Worm (Caenorhabditis elegans) whole organism, mixed stage, embryonic: Measurements from ENCODE around the gene Y48E1C.1.

ENCODE experiments used
- M03D4.4 ChIP-seq: sonication (generic microtip); optimal IDR thresholded peaks from 2 replicates; lab custom pipeline; 2017; ENCODE audit warnings: mild to moderate bottlenecking, missing genetic modification characterization, missing compliant biosample characterization
- bed-3 ChIP-seq: fragments of 200-800 bp; sonication (Bioruptor generic); optimal IDR thresholded peaks from 3 replicates; lab custom pipeline; 2018; ENCODE audit warnings: mild to moderate bottlenecking, missing genetic modification characterization, moderate library complexity, missing compliant biosample characterization
- blmp-1 ChIP-seq: fragments of 150-350 bp; optimal IDR thresholded peaks from 2 replicates; lab custom pipeline; 2014; ENCODE audit warnings: missing biosample characterization, missing genetic modification characterization
- ceh-39 ChIP-seq: fragments of 150-350 bp; optimal IDR thresholded peaks from 2 replicates; lab custom pipeline; 2014; ENCODE audit warnings: missing biosample characterization, missing genetic modification characterization
- ceh-43 ChIP-seq: fragments of 200-800 bp; sonication (Bioruptor generic); optimal IDR thresholded peaks from 2 replicates; lab custom pipeline; 2018; ENCODE audit warnings: mild to moderate bottlenecking, missing genetic modification characterization, moderate library complexity, missing compliant biosample characterization
- ceh-83 ChIP-seq: fragments of 200-800 bp; sonication (Bioruptor generic); optimal IDR thresholded peaks from 2 replicates; lab custom pipeline; 2018; ENCODE audit warnings: mild to moderate bottlenecking, missing genetic modification characterization, missing compliant biosample characterization
- ces-1 ChIP-seq: fragments of 150-350 bp; optimal IDR thresholded peaks from 2 replicates; lab custom pipeline; 2014; ENCODE audit warnings: missing biosample characterization, missing genetic modification reagents, missing genetic modification characterization
- cnd-1 ChIP-seq: fragments of 200-800 bp; sonication (Bioruptor generic); optimal IDR thresholded peaks from 2 replicates; lab custom pipeline; 2018; ENCODE audit warnings: mild to moderate bottlenecking, missing genetic modification characterization, missing compliant biosample characterization
- drap-1 ChIP-seq: fragments of 200-800 bp; sonication (Bioruptor generic); optimal IDR thresholded peaks from 3 replicates; lab custom pipeline; 2018; ENCODE audit warnings: mild to moderate bottlenecking, missing genetic modification characterization, missing compliant biosample characterization
- elt-1 ChIP-seq: sonication (generic microtip); optimal IDR thresholded peaks from 2 replicates; lab custom pipeline; 2017; ENCODE audit warnings: missing genetic modification characterization, mild to moderate bottlenecking, missing compliant biosample characterization, antibody characterized with exemption, moderate library complexity, borderline replicate concordance; ENCODE audit not compliant: insufficient read depth
- elt-3 ChIP-seq: fragments of 150-350 bp; optimal IDR thresholded peaks from 2 replicates; lab custom pipeline; 2014; ENCODE audit warnings: missing biosample characterization, missing genetic modification characterization
- flh-1 ChIP-seq: fragments of 200-800 bp; sonication (Bioruptor generic); optimal IDR thresholded peaks from 2 replicates; lab custom pipeline; 2018; ENCODE audit warnings: mild to moderate bottlenecking, missing genetic modification characterization, moderate library complexity, missing compliant biosample characterization
- ham-2 ChIP-seq: fragments of 200-800 bp; sonication (Bioruptor generic); optimal IDR thresholded peaks from 2 replicates; lab custom pipeline; 2018; ENCODE audit warnings: mild to moderate bottlenecking, missing genetic modification characterization, missing compliant biosample characterization
- hlh-1 ChIP-seq: fragments of 150-350 bp; optimal IDR thresholded peaks from 2 replicates; lab custom pipeline; 2014; ENCODE audit warnings: missing biosample characterization, missing genetic modification reagents, missing genetic modification characterization
- lin-13 ChIP-seq: fragments of 150-350 bp; optimal IDR thresholded peaks from 2 replicates; lab custom pipeline; 2014; ENCODE audit warnings: missing biosample characterization, missing genetic modification characterization
- lin-32 ChIP-seq: fragments of 200-800 bp; sonication (Bioruptor generic); optimal IDR thresholded peaks from 2 replicates; lab custom pipeline; 2018; ENCODE audit warnings: mild to moderate bottlenecking, missing genetic modification characterization, missing compliant biosample characterization
- lsy-2 ChIP-seq: fragments of 150-350 bp; optimal IDR thresholded peaks from 2 replicates; lab custom pipeline; 2014; ENCODE audit warnings: missing biosample characterization, missing genetic modification characterization
- mab-5 ChIP-seq: fragments of 150-350 bp; optimal IDR thresholded peaks from 2 replicates; lab custom pipeline; 2014; ENCODE audit warnings: missing biosample characterization, missing genetic modification characterization
- mep-1 ChIP-seq: fragments of 150-350 bp; optimal IDR thresholded peaks from 2 replicates; lab custom pipeline; 2017; ENCODE audit warnings: missing biosample characterization, missing genetic modification reagents, missing genetic modification characterization, inconsistent platforms
- mls-2 ChIP-seq: sonication (generic microtip); optimal IDR thresholded peaks from 2 replicates; lab custom pipeline; 2016; ENCODE audit warnings: mild to moderate bottlenecking, missing genetic modification characterization, moderate library complexity, missing compliant biosample characterization
- nhr-12 ChIP-seq: fragments of 150-350 bp; optimal IDR thresholded peaks from 2 replicates; lab custom pipeline; 2014; ENCODE audit warnings: missing biosample characterization, missing genetic modification characterization
- nhr-2 ChIP-seq: fragments of 150-350 bp; optimal IDR thresholded peaks from 2 replicates; lab custom pipeline; 2014; ENCODE audit warnings: missing biosample characterization, missing genetic modification characterization
- nhr-237 ChIP-seq: fragments of 150-350 bp; optimal IDR thresholded peaks from 2 replicates; lab custom pipeline; 2014; ENCODE audit warnings: missing biosample characterization, missing genetic modification characterization
- nhr-28 ChIP-seq: fragments of 150-350 bp; optimal IDR thresholded peaks from 2 replicates; lab custom pipeline; 2014; ENCODE audit warnings: missing biosample characterization, missing genetic modification characterization
- nhr-76 ChIP-seq: sonication (generic microtip); optimal IDR thresholded peaks from 2 replicates; lab custom pipeline; 2017; ENCODE audit warnings: missing biosample characterization, missing genetic modification characterization
- pha-4 ChIP-seq: fragments of 150-350 bp; optimal IDR thresholded peaks from 2 replicates; lab custom pipeline; 2018; ENCODE audit warnings: missing biosample characterization, missing genetic modification reagents, missing genetic modification characterization
- sem-2 ChIP-seq: fragments of 200-800 bp; sonication (Bioruptor generic); optimal IDR thresholded peaks from 2 replicates; lab custom pipeline; 2018; ENCODE audit warnings: mild to moderate bottlenecking, missing genetic modification characterization, missing compliant biosample characterization
- snpc-4 ChIP-seq: fragments of 150-350 bp; optimal IDR thresholded peaks from 2 replicates; lab custom pipeline; 2014; ENCODE audit warnings: missing biosample characterization, missing genetic modification characterization
- sptf-1 ChIP-seq: sonication (generic microtip); optimal IDR thresholded peaks from 2 replicates; lab custom pipeline; 2017; ENCODE audit warnings: mild to moderate bottlenecking, missing genetic modification characterization, moderate library complexity, missing compliant biosample characterization
- tbx-8 ChIP-seq: fragments of 200-800 bp; sonication (Bioruptor generic); optimal IDR thresholded peaks from 2 replicates; lab custom pipeline; 2018; ENCODE audit warnings: mild to moderate bottlenecking, missing genetic modification characterization, moderate library complexity, missing compliant biosample characterization
- unc-120 ChIP-seq: sonication (generic microtip); optimal IDR thresholded peaks from 2 replicates; lab custom pipeline; 2017; ENCODE audit warnings: missing genetic modification characterization, missing compliant biosample characterization; ENCODE audit not compliant: poor library complexity, severe bottlenecking
- unc-39 ChIP-seq: fragments of 150-350 bp; optimal IDR thresholded peaks from 2 replicates; lab custom pipeline; 2014; ENCODE audit warnings: missing biosample characterization, missing genetic modification characterization
- unc-62 ChIP-seq: fragments of 150-350 bp; optimal IDR thresholded peaks from 2 replicates; lab custom pipeline; 2014; ENCODE audit warnings: missing biosample characterization, missing genetic modification reagents, missing genetic modification characterization
- zip-8 ChIP-seq: fragments of 150-350 bp; optimal IDR thresholded peaks from 2 replicates; lab custom pipeline; 2014; ENCODE audit warnings: missing biosample characterization, missing genetic modification characterization
- ztf-11 ChIP-seq: fragments of 150-350 bp; optimal IDR thresholded peaks from 2 replicates; lab custom pipeline; 2014; ENCODE audit warnings: missing biosample characterization, missing genetic modification characterization

The Y48E1C.1 gene

ce11 chrII:13447166-13447643 lies 32.4 kb downstream of the Y48E1C.1 start, which contains the start of gene tbc-14:
TSS of gene tbc-14 (minus strand) at chrII:13447593.
- TF ChIP-seq ces-1 (GFP tag; lab: Kevin White, UChicago) (no peak), lin-13 (tag; lab: Kevin White, UChicago) (no peak), sem-2 (GFP tag; lab: Kevin White, UChicago) (no peak), nhr-76 (tag; lab: Kevin White, UChicago) (no peak), ztf-11 (tag; lab: Kevin White, UChicago) (no peak), ham-2 (no peak), ceh-83 (GFP tag; lab: Kevin White, UChicago) (no peak), zip-8 (tag; lab: Kevin White, UChicago) (no peak), sptf-1 (tag; lab: Kevin White, UChicago) (no peak), nhr-28 (no peak), nhr-237 (tag; lab: Kevin White, UChicago) (no peak), unc-62 (no peak), hlh-1 (no peak), elt-1 (no peak), nhr-12 (tag; lab: Kevin White, UChicago) (no peak), drap-1 (GFP tag; lab: Kevin White, UChicago) (no peak), bed-3 (no peak), mls-2 (tag; lab: Kevin White, UChicago) (no peak), mab-5 (tag; lab: Kevin White, UChicago) (no peak)

ce11 chrII:13447668-13448067 lies 32.9 kb downstream of the Y48E1C.1 start:
- TF ChIP-seq ceh-39 (tag; lab: Kevin White, UChicago) (peak; percentile 37), ceh-43 (GFP tag; lab: Kevin White, UChicago) (no peak), lsy-2 (tag; lab: Kevin White, UChicago) (peak; percentile 67), nhr-2 (no peak), pha-4 (peak; percentile 58), mep-1 (peak; percentile 75), unc-62 (peak; percentile 38), nhr-237 (tag; lab: Kevin White, UChicago) (peak; percentile 77), hlh-1 (peak; percentile 76), zip-8 (tag; lab: Kevin White, UChicago) (no peak), lin-13 (tag; lab: Kevin White, UChicago) (peak; percentile 68), cnd-1 (tag; lab: Kevin White, UChicago) (no peak), ces-1 (GFP tag; lab: Kevin White, UChicago) (peak; percentile 71)

ce11 chrII:13451321-13451720 lies 36.5 kb downstream of the Y48E1C.1 start:
- TF ChIP-seq tbx-8 (GFP tag; lab: Kevin White, UChicago) (no peak), nhr-28 (no peak), unc-39 (no peak), lsy-2 (tag; lab: Kevin White, UChicago) (no peak), elt-1 (no peak), drap-1 (GFP tag; lab: Kevin White, UChicago) (no peak), ceh-39 (tag; lab: Kevin White, UChicago) (no peak), flh-1 (GFP tag; lab: Kevin White, UChicago) (no peak)
- TF ChIP-seq, all 35 proteins: peak for 0

- TF ChIP-seq bed-3 = no peak
- TF ChIP-seq snpc-4 = no peak
- TF ChIP-seq unc-39 = no peak
- TF ChIP-seq lsy-2 (tag; lab: Kevin White, UChicago) = no peak
- no peak for TF ChIP-seq mab-5 (tag; lab: Kevin White, UChicago)
Measured at ce11 chrII:13454839-13455238, 40.0 kb downstream of the Y48E1C.1 start.

ce11 chrII:13456622-13457021 lies 41.8 kb downstream of the Y48E1C.1 start:
- TF ChIP-seq ceh-39 (tag; lab: Kevin White, UChicago) (no peak), unc-39 (no peak), zip-8 (tag; lab: Kevin White, UChicago) (no peak), sptf-1 (tag; lab: Kevin White, UChicago) (no peak), pha-4 (peak; percentile 41), ztf-11 (tag; lab: Kevin White, UChicago) (no peak), elt-3 (tag; lab: Kevin White, UChicago) (no peak), unc-62 (peak; percentile 49), drap-1 (GFP tag; lab: Kevin White, UChicago) (no peak), tbx-8 (GFP tag; lab: Kevin White, UChicago) (no peak), lin-32 (no peak), nhr-76 (tag; lab: Kevin White, UChicago) (no peak), nhr-28 (no peak), sem-2 (GFP tag; lab: Kevin White, UChicago) (no peak), mep-1 (no peak), snpc-4 (no peak), nhr-2 (no peak), ces-1 (GFP tag; lab: Kevin White, UChicago) (no peak), lsy-2 (tag; lab: Kevin White, UChicago) (no peak), hlh-1 (peak; percentile 28), mab-5 (tag; lab: Kevin White, UChicago) (no peak), mls-2 (tag; lab: Kevin White, UChicago) (no peak), lin-13 (tag; lab: Kevin White, UChicago) (no peak), ceh-43 (GFP tag; lab: Kevin White, UChicago) (no peak), ham-2 (no peak), elt-1 (no peak), nhr-12 (tag; lab: Kevin White, UChicago) (no peak), cnd-1 (tag; lab: Kevin White, UChicago) (peak; percentile 18), blmp-1 (tag; lab: Kevin White, UChicago) (no peak), bed-3 (no peak), unc-120 (tag; lab: Kevin White, UChicago) (peak; percentile 32), ceh-83 (GFP tag; lab: Kevin White, UChicago) (no peak), M03D4.4 (tag; lab: Kevin White, UChicago) (no peak), flh-1 (GFP tag; lab: Kevin White, UChicago) (no peak), nhr-237 (tag; lab: Kevin White, UChicago) (no peak)
